Worm (Caenorhabditis elegans): Measurements from ENCODE around the gene C47E12.13.

- no peak for TF ChIP-seq dao-5 (tag; optimal IDR thresholded peaks at IDR 0.05)
- TF ChIP-seq him-1 (tag; optimal IDR thresholded peaks at IDR 0.05) = no peak
Measured at ce11 chrIV:10003372-10003771, 3.3 kb downstream of the C47E12.13 start, which contains the start of the genes C47E12.2 and sars-1.
